Worm (Caenorhabditis elegans) whole organism, L1 larva: ENCODE measurements around the gene acy-4.

Source experiments
- C16A3.4 ChIP-seq: fragments of 150-350 bp; optimal IDR thresholded peaks from 2 replicates; lab custom pipeline; 2014; ENCODE audit warnings: missing biosample characterization, missing genetic modification characterization
- Y116A8C.19 ChIP-seq: sonication (generic microtip); optimal IDR thresholded peaks from 2 replicates; lab custom pipeline; 2016; ENCODE audit warnings: missing compliant biosample characterization, missing genetic modification characterization, borderline replicate concordance
- alr-1 ChIP-seq: fragments of 200-800 bp; sonication (Bioruptor generic); optimal IDR thresholded peaks from 2 replicates; lab custom pipeline; 2018; ENCODE audit warnings: borderline replicate concordance, mild to moderate bottlenecking, missing genetic modification characterization, missing compliant biosample characterization
- aly-2 ChIP-seq: fragments of 150-350 bp; optimal IDR thresholded peaks from 2 replicates; lab custom pipeline; 2014; ENCODE audit warnings: missing biosample characterization, missing genetic modification characterization
- blmp-1 ChIP-seq: fragments of 150-350 bp; optimal IDR thresholded peaks from 2 replicates; lab custom pipeline; 2014; ENCODE audit warnings: missing biosample characterization, missing genetic modification characterization
- ceh-8 ChIP-seq: fragments of 200-800 bp; sonication (Bioruptor generic); optimal IDR thresholded peaks from 2 replicates; lab custom pipeline; 2018; ENCODE audit warnings: mild to moderate bottlenecking, missing genetic modification characterization, moderate library complexity, missing compliant biosample characterization
- ceh-82 ChIP-seq, 3 experiments: fragments of 150-350 bp in 1 of 3; sonication (generic microtip) in 2 of 3; optimal IDR thresholded peaks; 2 replicates each; lab custom pipeline; 2014 to 2017; ENCODE audit warnings: missing biosample characterization in 3 of 3, missing genetic modification characterization in 3 of 3
- dpl-1 ChIP-seq, 3 experiments: fragments of 150-350 bp in 2 of 3; sonication (generic microtip) in 1 of 3; optimal IDR thresholded peaks; 2 replicates each; lab custom pipeline; 2014 to 2017; ENCODE audit warnings: missing biosample characterization in 3 of 3, missing genetic modification characterization in 3 of 3, missing genetic modification reagents in 3 of 3
- dsc-1 ChIP-seq: sonication (generic microtip); optimal IDR thresholded peaks from 2 replicates; lab custom pipeline; 2016; ENCODE audit warnings: mild to moderate bottlenecking, missing genetic modification characterization, missing compliant biosample characterization
- efl-3 ChIP-seq: fragments of 200-800 bp; sonication (Bioruptor generic); optimal IDR thresholded peaks from 2 replicates; lab custom pipeline; 2018; ENCODE audit warnings: mild to moderate bottlenecking, missing genetic modification characterization, missing compliant biosample characterization
- egl-13 ChIP-seq: sonication (generic microtip); optimal IDR thresholded peaks from 2 replicates; lab custom pipeline; 2016; ENCODE audit warnings: missing genotype, missing genetic modification reagents, missing genetic modification characterization, missing compliant biosample characterization
- elt-2 ChIP-seq: sonication (generic microtip); optimal IDR thresholded peaks from 2 replicates; lab custom pipeline; 2016; ENCODE audit warnings: missing genetic modification characterization, mild to moderate bottlenecking, inconsistent platforms, missing compliant biosample characterization, missing genetic modification reagents
- fkh-10 ChIP-seq: sonication (generic microtip); optimal IDR thresholded peaks from 2 replicates; lab custom pipeline; 2017; ENCODE audit warnings: missing biosample characterization, missing genetic modification reagents, missing genetic modification characterization
- fkh-4 ChIP-seq: sonication (generic microtip); optimal IDR thresholded peaks from 2 replicates; lab custom pipeline; 2016; ENCODE audit warnings: missing compliant biosample characterization, missing genetic modification characterization, borderline replicate concordance
- fos-1 ChIP-seq: fragments of 150-350 bp; optimal IDR thresholded peaks from 2 replicates; lab custom pipeline; 2014; ENCODE audit warnings: missing biosample characterization, missing genetic modification characterization
- grh-1 ChIP-seq: fragments of 200-800 bp; sonication (Bioruptor generic); IDR thresholded peaks from 2 replicates; pipeline ENCODE4 v1.3.6; 2022; ENCODE audit warnings: missing genetic modification reagents, missing genetic modification characterization, missing compliant biosample characterization
- hlh-4 ChIP-seq: sonication (generic microtip); optimal IDR thresholded peaks from 2 replicates; lab custom pipeline; 2016; ENCODE audit warnings: mild to moderate bottlenecking, missing genetic modification characterization, missing compliant biosample characterization
- irx-1 ChIP-seq: sonication (generic microtip); optimal IDR thresholded peaks from 2 replicates; lab custom pipeline; 2016; ENCODE audit warnings: missing genetic modification characterization, missing compliant biosample characterization
- isw-1 ChIP-seq: fragments of 200-800 bp; sonication (Bioruptor generic); IDR thresholded peaks from 2 replicates; pipeline ENCODE4 v1.3.6; 2022; ENCODE audit warnings: missing genetic modification characterization, missing compliant biosample characterization
- lin-13 ChIP-seq: fragments of 150-350 bp; optimal IDR thresholded peaks from 2 replicates; lab custom pipeline; 2014; ENCODE audit warnings: missing biosample characterization, missing genetic modification reagents, missing genetic modification characterization
- lin-15B ChIP-seq: fragments of 150-350 bp; sonication (generic microtip); optimal IDR thresholded peaks from 3 replicates; lab custom pipeline; 2014; ENCODE audit warnings: missing biosample characterization, missing genetic modification characterization
- lin-35 ChIP-seq, 2 experiments: fragments of 150-350 bp; optimal IDR thresholded peaks; 2 replicates each; lab custom pipeline; 2014; ENCODE audit warnings: missing biosample characterization in 2 of 2, missing genetic modification characterization in 2 of 2, missing genetic modification reagents in 2 of 2
- lin-39 ChIP-seq: fragments of 150-350 bp; optimal IDR thresholded peaks from 2 replicates; lab custom pipeline; 2014; ENCODE audit warnings: missing biosample characterization, missing genetic modification reagents, missing genetic modification characterization
- lir-3 ChIP-seq: sonication (generic microtip); optimal IDR thresholded peaks from 2 replicates; lab custom pipeline; 2016; ENCODE audit warnings: mild to moderate bottlenecking, missing genetic modification characterization, moderate library complexity, missing compliant biosample characterization; ENCODE audit not compliant: poor library complexity
- mab-9 ChIP-seq: fragments of 200-800 bp; sonication (Bioruptor generic); IDR thresholded peaks from 2 replicates; pipeline ENCODE4 v1.3.6; 2022; ENCODE audit warnings: missing genetic modification reagents, missing genetic modification characterization, missing compliant biosample characterization
- mdl-1 ChIP-seq, 2 experiments: fragments of 150-350 bp; optimal IDR thresholded peaks; 2 replicates each; lab custom pipeline; 2014 to 2017; ENCODE audit warnings: missing biosample characterization in 2 of 2, missing genetic modification characterization in 2 of 2, inconsistent platforms in 1 of 2
- mef-2 ChIP-seq: fragments of 150-350 bp; optimal IDR thresholded peaks from 2 replicates; lab custom pipeline; 2014; ENCODE audit warnings: missing biosample characterization, missing genetic modification characterization
- mep-1 ChIP-seq: fragments of 150-350 bp; optimal IDR thresholded peaks from 2 replicates; lab custom pipeline; 2014; ENCODE audit warnings: missing biosample characterization, missing genetic modification characterization
- nhr-11 ChIP-seq: fragments of 150-350 bp; optimal IDR thresholded peaks from 2 replicates; lab custom pipeline; 2014; ENCODE audit warnings: missing biosample characterization, missing genetic modification characterization
- nhr-12 ChIP-seq: sonication (generic microtip); optimal IDR thresholded peaks from 2 replicates; lab custom pipeline; 2017; ENCODE audit warnings: missing biosample characterization, missing genetic modification characterization
- nhr-19 ChIP-seq: fragments of 200-800 bp; sonication (Bioruptor generic); conservative IDR thresholded peaks from 2 replicates; pipeline ENCODE4 v1.3.6; 2022; ENCODE audit warnings: missing genetic modification characterization, missing compliant biosample characterization
- nhr-20 ChIP-seq: sonication (generic microtip); optimal IDR thresholded peaks from 2 replicates; lab custom pipeline; 2016; ENCODE audit warnings: mild to moderate bottlenecking, missing genetic modification characterization, missing compliant biosample characterization
- nhr-237 ChIP-seq: fragments of 150-350 bp; optimal IDR thresholded peaks from 2 replicates; lab custom pipeline; 2014; ENCODE audit warnings: missing biosample characterization, missing genetic modification characterization
- nhr-28 ChIP-seq: fragments of 150-350 bp; optimal IDR thresholded peaks from 2 replicates; lab custom pipeline; 2014; ENCODE audit warnings: missing biosample characterization, missing genetic modification characterization
- nhr-71 ChIP-seq: sonication (generic microtip); optimal IDR thresholded peaks from 2 replicates; lab custom pipeline; 2016; ENCODE audit warnings: mild to moderate bottlenecking, missing genetic modification characterization, moderate library complexity, missing compliant biosample characterization
- nhr-77 ChIP-seq: fragments of 150-350 bp; optimal IDR thresholded peaks from 2 replicates; lab custom pipeline; 2014; ENCODE audit warnings: missing biosample characterization, missing genetic modification characterization
- nhr-84 ChIP-seq: sonication (generic microtip); optimal IDR thresholded peaks from 2 replicates; lab custom pipeline; 2017; ENCODE audit warnings: missing biosample characterization, missing genetic modification characterization
- nhr-85 ChIP-seq: sonication (generic microtip); peaks from one replicate; lab custom pipeline; 2016; ENCODE audit warnings: missing genetic modification characterization, inconsistent platforms, missing compliant biosample characterization
- pag-3 ChIP-seq: sonication (generic microtip); optimal IDR thresholded peaks from 2 replicates; lab custom pipeline; 2017; ENCODE audit warnings: missing genetic modification characterization, mild to moderate bottlenecking, missing compliant biosample characterization, antibody characterized with exemption, borderline replicate concordance; ENCODE audit not compliant: insufficient read depth
- pax-3 ChIP-seq: fragments of 200-800 bp; sonication (Bioruptor generic); optimal IDR thresholded peaks from 2 replicates; lab custom pipeline; 2018; ENCODE audit warnings: mild to moderate bottlenecking, missing genetic modification characterization, moderate library complexity, missing compliant biosample characterization
- pqm-1 ChIP-seq: sonication (generic microtip); optimal IDR thresholded peaks from 3 replicates; lab custom pipeline; 2017; ENCODE audit warnings: missing biosample characterization, missing genetic modification characterization
- rnt-1 ChIP-seq: sonication (generic microtip); optimal IDR thresholded peaks from 2 replicates; lab custom pipeline; 2016; ENCODE audit warnings: mild to moderate bottlenecking, missing genetic modification characterization, moderate library complexity, missing compliant biosample characterization
- skn-1 ChIP-seq: fragments of 150-350 bp; optimal IDR thresholded peaks from 2 replicates; lab custom pipeline; 2014; ENCODE audit warnings: missing biosample characterization, missing genetic modification characterization
- snpc-4 ChIP-seq: fragments of 150-350 bp; optimal IDR thresholded peaks from 2 replicates; lab custom pipeline; 2014; ENCODE audit warnings: missing biosample characterization, missing genetic modification characterization
- sup-37 ChIP-seq: fragments of 200-800 bp; sonication (Bioruptor generic); optimal IDR thresholded peaks from 2 replicates; lab custom pipeline; 2018; ENCODE audit warnings: mild to moderate bottlenecking, missing genetic modification characterization, missing compliant biosample characterization
- tbx-2 ChIP-seq: sonication (generic microtip); optimal IDR thresholded peaks from 2 replicates; lab custom pipeline; 2016; ENCODE audit warnings: missing genetic modification characterization, missing compliant biosample characterization
- unc-130 ChIP-seq: fragments of 150-350 bp; optimal IDR thresholded peaks from 2 replicates; lab custom pipeline; 2017; ENCODE audit warnings: missing biosample characterization, missing genetic modification characterization, inconsistent platforms
- unc-30 ChIP-seq: sonication (generic microtip); optimal IDR thresholded peaks from 2 replicates; lab custom pipeline; 2017; ENCODE audit warnings: missing biosample characterization, missing genetic modification characterization
- unc-86 ChIP-seq: sonication (generic microtip); optimal IDR thresholded peaks from 2 replicates; lab custom pipeline; 2016; ENCODE audit warnings: missing genetic modification characterization, missing compliant biosample characterization
- zip-4 ChIP-seq: fragments of 200-800 bp; sonication (Bioruptor generic); optimal IDR thresholded peaks from 2 replicates; lab custom pipeline; 2018; ENCODE audit warnings: mild to moderate bottlenecking, missing genetic modification characterization, moderate library complexity, missing compliant biosample characterization
- ztf-11 ChIP-seq, 2 experiments: sonication (generic microtip); optimal IDR thresholded peaks; 2 replicates each; lab custom pipeline; 2016 to 2017; ENCODE audit warnings: missing genetic modification characterization in 2 of 2, missing biosample characterization in 1 of 2, missing compliant biosample characterization in 1 of 2
- ztf-4 ChIP-seq: fragments of 150-350 bp; optimal IDR thresholded peaks from 2 replicates; lab custom pipeline; 2014; ENCODE audit warnings: missing biosample characterization, missing genetic modification characterization

The acy-4 gene

ce11 chrV:5596391-5597030, 34.2 kb downstream of the acy-4 start, which contains the start of gene zhit-1 (continued):
- TF ChIP-seq tbx-2 (tag; lab: Kevin White, UChicago) (no peak), pag-3 (no peak), hlh-4 (tag; lab: Kevin White, UChicago) (no peak), mdl-1 (tag; optimal IDR thresholded peaks at IDR 0.05; lab: Kevin White, UChicago) (no peak), nhr-85 (tag; lab: Kevin White, UChicago) (peak; percentile 30), rnt-1 (tag; lab: Kevin White, UChicago) (peak; percentile 24), unc-130 (tag; lab: Kevin White, UChicago) (peak; percentile 61), unc-86 (tag; lab: Kevin White, UChicago) (no peak), elt-2 (tag; lab: Kevin White, UChicago) (no peak), mep-1 (tag; lab: Kevin White, UChicago) (peak; percentile 35), unc-30 (tag; lab: Kevin White, UChicago) (no peak), zip-4 (GFP tag; lab: Kevin White, UChicago) (no peak), grh-1 (GFP tag; lab: Robert Waterston, UW) (no peak), blmp-1 (peak; percentile 4), nhr-19 (GFP tag; lab: Robert Waterston, UW) (0 out of 2 replicates have a peak, but pooled peaks have one; percentile 6), ztf-11 (tag; optimal IDR thresholded peaks at IDR 0.05; lab: Kevin White, UChicago) (no peak), nhr-84 (tag; lab: Kevin White, UChicago) (no peak), dpl-1 (GFP tag; optimal IDR thresholded peaks at IDR 0.05; lab: Kevin White, UChicago) (peak; percentile 85 to 92 (median 89)), sup-37 (GFP tag; lab: Kevin White, UChicago) (no peak), egl-13 (tag; lab: Kevin White, UChicago) (no peak), C16A3.4 (tag; lab: Kevin White, UChicago) (peak; percentile 23), alr-1 (tag; lab: Kevin White, UChicago) (peak; percentile 85), pqm-1 (tag; lab: Kevin White, UChicago) (no peak), fkh-10 (GFP tag; lab: Kevin White, UChicago) (no peak), skn-1 (tag; lab: Kevin White, UChicago) (peak; percentile 36), nhr-11 (tag; lab: Kevin White, UChicago) (no peak), aly-2 (tag; lab: Kevin White, UChicago) (no peak), efl-3 (GFP tag; lab: Kevin White, UChicago) (no peak), isw-1 (GFP tag; lab: Robert Waterston, UW) (peak; percentile 29; the same call in 1 of the 2 replicates), nhr-12 (tag; lab: Kevin White, UChicago) (no peak), ceh-82 (tag; optimal IDR thresholded peaks at IDR 0.05; lab: Kevin White, UChicago) (peak in 1 of 3 experiments; percentile 13), lin-15B (tag; lab: Kevin White, UChicago) (no peak), lin-39 (no peak), fkh-4 (tag; lab: Kevin White, UChicago) (no peak), fos-1 (tag; lab: Kevin White, UChicago) (no peak), lin-35 (GFP tag; optimal IDR thresholded peaks at IDR 0.05; lab: Kevin White, UChicago) (peak; percentile 94 to 97), nhr-71 (tag; lab: Kevin White, UChicago) (peak; percentile 47), dsc-1 (tag; lab: Kevin White, UChicago) (no peak), ceh-8 (no peak), pax-3 (tag; lab: Kevin White, UChicago) (no peak), snpc-4 (peak; percentile 68), mef-2 (tag; lab: Kevin White, UChicago) (no peak), nhr-237 (tag; lab: Kevin White, UChicago) (no peak), nhr-77 (tag; lab: Kevin White, UChicago) (no peak), lir-3 (tag; lab: Kevin White, UChicago) (no peak), mab-9 (GFP tag; lab: Robert Waterston, UW) (no peak), lin-13 (GFP tag; lab: Kevin White, UChicago) (no peak), nhr-20 (tag; lab: Kevin White, UChicago) (peak; percentile 1), irx-1 (tag; lab: Kevin White, UChicago) (no peak), Y116A8C.19 (tag; lab: Kevin White, UChicago) (no peak), nhr-28 (tag; lab: Kevin White, UChicago) (no peak), ztf-4 (no peak)
